Worm (Caenorhabditis elegans) whole organism, L2 larva: ENCODE measurements around the gene F35A5.1.

Experiments used
- R02D3.7 ChIP-seq: fragments of 150-350 bp; optimal IDR thresholded peaks from 2 replicates; lab custom pipeline; 2014; ENCODE audit warnings: missing biosample characterization, missing genetic modification characterization
- Y55F3AM.14 ChIP-seq: fragments of 200-800 bp; sonication (Bioruptor generic); optimal IDR thresholded peaks from 2 replicates; lab custom pipeline; 2018; ENCODE audit warnings: mild to moderate bottlenecking, missing genetic modification characterization, missing compliant biosample characterization
- ZK546.5 ChIP-seq: sonication (generic microtip); optimal IDR thresholded peaks from 2 replicates; lab custom pipeline; 2017; ENCODE audit warnings: missing biosample characterization, missing genetic modification characterization
- alr-1 ChIP-seq: fragments of 150-350 bp; optimal IDR thresholded peaks from 2 replicates; lab custom pipeline; 2014; ENCODE audit warnings: missing biosample characterization, missing genetic modification characterization
- aly-2 ChIP-seq: fragments of 150-350 bp; optimal IDR thresholded peaks from 2 replicates; lab custom pipeline; 2014; ENCODE audit warnings: missing biosample characterization, missing genetic modification characterization
- ama-1 ChIP-seq: fragments of 150-350 bp; optimal IDR thresholded peaks from 2 replicates; lab custom pipeline; 2018; ENCODE audit warnings: inconsistent platforms
- blmp-1 ChIP-seq: sonication (generic microtip); optimal IDR thresholded peaks from 2 replicates; lab custom pipeline; 2017; ENCODE audit warnings: missing genetic modification characterization, mild to moderate bottlenecking, missing compliant biosample characterization, antibody characterized with exemption, moderate library complexity; ENCODE audit not compliant: insufficient read depth
- ceh-82 ChIP-seq: fragments of 150-350 bp; optimal IDR thresholded peaks from 2 replicates; lab custom pipeline; 2014; ENCODE audit warnings: missing biosample characterization, missing genetic modification characterization
- crh-2 ChIP-seq: sonication (generic microtip); optimal IDR thresholded peaks from 2 replicates; lab custom pipeline; 2017; ENCODE audit warnings: missing biosample characterization, missing genetic modification characterization
- gmeb-1 ChIP-seq: fragments of 150-350 bp; optimal IDR thresholded peaks from 2 replicates; lab custom pipeline; 2014; ENCODE audit warnings: missing biosample characterization, missing genetic modification characterization
- lin-11 ChIP-seq: fragments of 150-350 bp; sonication (generic microtip); optimal IDR thresholded peaks from 2 replicates; lab custom pipeline; 2014; ENCODE audit warnings: missing biosample characterization, missing genetic modification characterization, inconsistent platforms, mixed read lengths
- lin-13 ChIP-seq: fragments of 150-350 bp; optimal IDR thresholded peaks from 2 replicates; lab custom pipeline; 2014; ENCODE audit warnings: missing biosample characterization, missing genetic modification reagents, missing genetic modification characterization
- lin-39 ChIP-seq: fragments of 150-350 bp; optimal IDR thresholded peaks from 2 replicates; lab custom pipeline; 2014; ENCODE audit warnings: missing biosample characterization, missing genetic modification reagents, missing genetic modification characterization
- lsy-2 ChIP-seq, 2 experiments: fragments of 150-350 bp in 1 of 2; sonication (generic microtip) in 1 of 2; optimal IDR thresholded peaks; 2 replicates each; lab custom pipeline; 2014 to 2017; ENCODE audit warnings: missing biosample characterization in 2 of 2, missing genetic modification characterization in 2 of 2
- mab-5 ChIP-seq: fragments of 150-350 bp; optimal IDR thresholded peaks from 2 replicates; lab custom pipeline; 2014; ENCODE audit warnings: missing biosample characterization, missing genetic modification characterization
- mbf-1 ChIP-seq: sonication (generic microtip); optimal IDR thresholded peaks from 2 replicates; lab custom pipeline; 2017; ENCODE audit warnings: missing biosample characterization, missing genetic modification characterization
- mdl-1 ChIP-seq, 2 experiments: fragments of 150-350 bp in 1 of 2; sonication (generic microtip) in 1 of 2; optimal IDR thresholded peaks; 2 replicates each; lab custom pipeline; 2017; ENCODE audit warnings: missing biosample characterization in 2 of 2, missing genetic modification characterization in 2 of 2
- nhr-10 ChIP-seq: sonication (generic microtip); optimal IDR thresholded peaks from 2 replicates; lab custom pipeline; 2017; ENCODE audit warnings: missing biosample characterization, missing genetic modification characterization
- nhr-11 ChIP-seq: fragments of 150-350 bp; optimal IDR thresholded peaks from 2 replicates; lab custom pipeline; 2014; ENCODE audit warnings: missing biosample characterization, missing genetic modification characterization
- nhr-129 ChIP-seq: fragments of 150-350 bp; optimal IDR thresholded peaks from 2 replicates; lab custom pipeline; 2014; ENCODE audit warnings: missing biosample characterization, missing genetic modification characterization
- nhr-21 ChIP-seq: fragments of 150-350 bp; optimal IDR thresholded peaks from 2 replicates; lab custom pipeline; 2014; ENCODE audit warnings: missing biosample characterization, missing genetic modification characterization
- nhr-23 ChIP-seq: fragments of 150-350 bp; optimal IDR thresholded peaks from 2 replicates; lab custom pipeline; 2014; ENCODE audit warnings: missing biosample characterization, missing genetic modification reagents, missing genetic modification characterization
- nhr-237 ChIP-seq: fragments of 150-350 bp; optimal IDR thresholded peaks from 2 replicates; lab custom pipeline; 2014; ENCODE audit warnings: missing biosample characterization, missing genetic modification characterization
- nhr-25 ChIP-seq: fragments of 150-350 bp; sonication (generic microtip); optimal IDR thresholded peaks from 3 replicates; lab custom pipeline; 2014; ENCODE audit warnings: missing biosample characterization, missing genetic modification characterization
- nhr-6 ChIP-seq: fragments of 150-350 bp; optimal IDR thresholded peaks from 2 replicates; lab custom pipeline; 2014; ENCODE audit warnings: missing biosample characterization, missing genetic modification characterization
- peb-1 ChIP-seq: fragments of 150-350 bp; optimal IDR thresholded peaks from 2 replicates; lab custom pipeline; 2014; ENCODE audit warnings: missing biosample characterization, missing genetic modification characterization
- sem-4 ChIP-seq: fragments of 150-350 bp; optimal IDR thresholded peaks from 2 replicates; lab custom pipeline; 2014; ENCODE audit warnings: missing biosample characterization, missing genetic modification reagents, missing genetic modification characterization
- skn-1 ChIP-seq: sonication (generic microtip); optimal IDR thresholded peaks from 2 replicates; lab custom pipeline; 2017; ENCODE audit warnings: missing biosample characterization, missing genetic modification characterization
- sma-9 ChIP-seq, 2 experiments: fragments of 150-350 bp in 1 of 2; sonication (generic microtip) in 1 of 2; optimal IDR thresholded peaks; 2 replicates each; lab custom pipeline; 2014 to 2016; ENCODE audit warnings: missing genetic modification characterization in 2 of 2, mild to moderate bottlenecking in 1 of 2, missing biosample characterization in 1 of 2, missing compliant biosample characterization in 1 of 2, missing genetic modification reagents in 1 of 2, moderate library complexity in 1 of 2
- snpc-4 ChIP-seq: fragments of 150-350 bp; optimal IDR thresholded peaks from 2 replicates; lab custom pipeline; 2014; ENCODE audit warnings: missing biosample characterization, missing genetic modification characterization
- unc-39 ChIP-seq: fragments of 150-350 bp; optimal IDR thresholded peaks from 2 replicates; lab custom pipeline; 2014; ENCODE audit warnings: missing biosample characterization, missing genetic modification characterization
- unc-55 ChIP-seq: fragments of 150-350 bp; sonication (generic microtip); optimal IDR thresholded peaks from 3 replicates; lab custom pipeline; 2014; ENCODE audit warnings: missing biosample characterization, missing genetic modification reagents, missing genetic modification characterization
- unc-62 ChIP-seq: fragments of 150-350 bp; optimal IDR thresholded peaks from 2 replicates; lab custom pipeline; 2014; ENCODE audit warnings: missing biosample characterization, missing genetic modification reagents, missing genetic modification characterization
- ztf-4 ChIP-seq: fragments of 150-350 bp; optimal IDR thresholded peaks from 2 replicates; lab custom pipeline; 2014; ENCODE audit warnings: missing biosample characterization, missing genetic modification characterization

Gene F35A5.1

DNA sequence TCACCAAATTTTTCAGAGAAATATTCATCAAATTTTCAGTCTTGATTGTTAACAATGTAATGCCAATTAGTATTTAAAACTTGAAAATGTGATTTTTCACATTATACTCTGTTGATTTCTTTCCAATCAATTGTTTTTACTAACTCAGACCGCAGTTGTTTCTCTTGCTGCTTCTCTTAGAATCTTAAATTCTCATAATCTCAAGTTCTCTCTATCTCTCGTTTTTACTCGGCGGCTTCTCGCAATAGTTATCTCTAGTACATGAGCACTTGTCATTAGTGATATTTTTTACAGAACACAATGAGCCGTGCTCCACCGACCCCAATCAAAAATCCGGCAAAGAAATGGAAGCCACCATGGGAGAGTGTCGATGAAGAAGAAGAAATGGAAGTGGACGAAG lies at the start of gene F35A5.1:
Gene F35A5.1, plus strand, starts transcription at position 301 of the 400 bp plus-strand sequence.
- no peak for TF ChIP-seq nhr-21
- no peak for TF ChIP-seq nhr-11
- no peak for TF ChIP-seq ztf-4
- TF ChIP-seq alr-1 (tag; lab: Kevin White, UChicago), result no peak
- no peak for TF ChIP-seq peb-1 (tag; lab: Kevin White, UChicago)
- TF ChIP-seq mbf-1 (tag; lab: Kevin White, UChicago), result no peak
- TF ChIP-seq snpc-4 (tag; lab: Kevin White, UChicago), result no peak
- TF ChIP-seq lsy-2 (tag; optimal IDR thresholded peaks at IDR 0.05; lab: Kevin White, UChicago), result no peak
- TF ChIP-seq nhr-10, result no peak
- TF ChIP-seq ZK546.5 (tag; lab: Kevin White, UChicago), result no peak
- TF ChIP-seq mdl-1 (tag; optimal IDR thresholded peaks at IDR 0.05; lab: Kevin White, UChicago), result no peak
- TF ChIP-seq unc-62 (GFP tag; lab: Kevin White, UChicago), result no peak
- no peak for TF ChIP-seq nhr-25 (tag; lab: Kevin White, UChicago)
- no peak for TF ChIP-seq skn-1 (tag; lab: Kevin White, UChicago)
- TF ChIP-seq nhr-23 (tag; lab: Kevin White, UChicago), result no peak
- no peak for TF ChIP-seq unc-55

DNA sequence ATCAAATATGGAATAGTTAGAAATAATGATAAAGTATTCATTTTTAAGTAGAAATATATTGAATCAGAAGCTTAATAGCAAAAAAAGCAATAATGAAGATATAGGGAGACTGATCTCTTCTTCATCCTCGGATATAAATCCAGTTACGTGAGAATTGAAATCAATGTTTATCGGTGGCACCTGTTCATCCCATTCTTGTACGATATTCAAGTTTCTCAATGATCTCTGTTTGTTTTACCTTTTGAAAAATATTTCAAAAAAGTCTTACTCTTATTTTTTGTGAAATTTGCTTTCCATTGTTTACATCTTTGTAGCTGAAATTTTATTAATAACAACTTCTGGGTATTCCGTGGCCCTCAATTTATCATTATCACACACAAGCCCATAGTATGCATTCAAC lies 48.9 kb upstream of the F35A5.1 start, which contains the start of gene T14G12.12:
Gene T14G12.12, minus strand, starts transcription at position 101 of the 400 bp plus-strand sequence.
- TF ChIP-seq mab-5 (tag; lab: Kevin White, UChicago) (no peak), Y55F3AM.14 (GFP tag; lab: Kevin White, UChicago) (no peak), nhr-6 (tag; lab: Kevin White, UChicago) (no peak), lin-11 (no peak), lin-13 (GFP tag; lab: Kevin White, UChicago) (no peak), R02D3.7 (tag; lab: Kevin White, UChicago) (no peak), nhr-21 (no peak), alr-1 (tag; lab: Kevin White, UChicago) (no peak), nhr-129 (no peak), nhr-237 (tag; lab: Kevin White, UChicago) (no peak), nhr-25 (tag; lab: Kevin White, UChicago) (no peak), crh-2 (no peak), unc-39 (tag; lab: Kevin White, UChicago) (no peak), ZK546.5 (tag; lab: Kevin White, UChicago) (no peak), gmeb-1 (tag; lab: Kevin White, UChicago) (no peak)
- TF ChIP-seq, all 48 proteins: peak for 0

DNA sequence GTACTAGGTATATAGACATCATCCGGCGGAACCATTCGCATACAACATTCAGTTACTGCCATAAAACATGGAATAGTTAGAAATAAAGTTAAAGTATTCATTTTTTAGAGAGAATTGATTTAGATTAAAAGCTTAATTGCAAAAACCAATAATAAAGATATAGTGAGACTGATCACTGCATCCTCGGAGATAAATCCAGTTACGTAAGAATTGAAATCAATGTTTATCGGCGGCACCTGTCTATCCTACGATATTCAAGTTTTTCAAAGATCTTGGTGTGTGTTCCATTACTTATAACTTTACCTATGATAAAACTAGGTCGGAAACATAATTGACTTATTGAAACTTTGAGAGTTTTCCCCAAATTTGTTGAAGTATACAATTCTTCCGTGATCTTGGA lies 47.9 kb upstream of the F35A5.1 start, which contains the start of gene T14G12.6:
Gene T14G12.6, minus strand, starts transcription at position 101 of the 400 bp plus-strand sequence.
- TF ChIP-seq Y55F3AM.14 (GFP tag; lab: Kevin White, UChicago), result no peak
- TF ChIP-seq nhr-21, result no peak
- TF ChIP-seq unc-55, result no peak
- no peak for TF ChIP-seq alr-1 (tag; lab: Kevin White, UChicago)
- no peak for TF ChIP-seq gmeb-1 (tag; lab: Kevin White, UChicago)
- no peak for TF ChIP-seq sma-9 (GFP tag; optimal IDR thresholded peaks at IDR 0.05; lab: Kevin White, UChicago)
- TF ChIP-seq sma-9 (tag; optimal IDR thresholded peaks at IDR 0.05; lab: Kevin White, UChicago), result no peak
- no peak for TF ChIP-seq peb-1 (tag; lab: Kevin White, UChicago)
- no peak for TF ChIP-seq ama-1 (lab: Kevin White, UChicago)
- TF ChIP-seq nhr-11, result no peak
- no peak for TF ChIP-seq unc-39 (tag; lab: Kevin White, UChicago)
- TF ChIP-seq sem-4 (tag; lab: Kevin White, UChicago), result no peak
- TF ChIP-seq nhr-10, result no peak
- no peak for TF ChIP-seq nhr-237 (tag; lab: Kevin White, UChicago)
- no peak for TF ChIP-seq R02D3.7 (tag; lab: Kevin White, UChicago)
- TF ChIP-seq, all 48 proteins: peak for 0

DNA sequence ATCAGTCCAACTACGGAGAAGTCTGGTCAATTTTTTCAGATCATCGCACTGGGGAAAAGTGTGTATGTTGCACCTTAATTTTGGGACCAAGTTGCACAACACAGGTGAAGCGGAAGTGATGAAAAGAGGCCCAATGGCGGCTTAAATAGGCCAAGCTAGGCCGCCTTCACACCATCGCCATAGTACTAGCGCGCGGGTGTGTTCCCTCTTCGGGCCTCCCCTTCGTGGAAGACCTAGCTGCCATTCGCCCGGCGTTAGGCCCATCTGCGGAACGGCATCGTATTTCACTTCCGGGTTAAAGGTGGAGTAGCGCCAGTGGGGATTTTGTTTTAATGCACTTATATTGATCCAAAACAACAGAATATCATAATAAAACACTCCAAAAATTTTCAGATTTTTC lies 47.4 kb upstream of the F35A5.1 start:
- no peak for TF ChIP-seq ceh-82 (tag; lab: Kevin White, UChicago)
- TF ChIP-seq lin-11, result no peak
- TF ChIP-seq ZK546.5 (tag; lab: Kevin White, UChicago), result no peak
- no peak for TF ChIP-seq nhr-129
- no peak for TF ChIP-seq alr-1 (tag; lab: Kevin White, UChicago)
- no peak for TF ChIP-seq mdl-1 (tag; optimal IDR thresholded peaks at IDR 0.05; lab: Kevin White, UChicago)
- TF ChIP-seq lsy-2 (tag; optimal IDR thresholded peaks at IDR 0.05; lab: Kevin White, UChicago), result no peak
- TF ChIP-seq lin-39 (tag; lab: Kevin White, UChicago), result no peak
- TF ChIP-seq skn-1 (tag; lab: Kevin White, UChicago), result no peak
- TF ChIP-seq nhr-25 (tag; lab: Kevin White, UChicago), result no peak
- no peak for TF ChIP-seq blmp-1 (tag; lab: Kevin White, UChicago)
- TF ChIP-seq snpc-4 (tag; lab: Kevin White, UChicago), result no peak
- TF ChIP-seq ama-1 (lab: Kevin White, UChicago), result no peak
- no peak for TF ChIP-seq nhr-23 (tag; lab: Kevin White, UChicago)
- TF ChIP-seq mab-5 (tag; lab: Kevin White, UChicago), result no peak
- TF ChIP-seq sma-9 (GFP tag; optimal IDR thresholded peaks at IDR 0.05; lab: Kevin White, UChicago), result no peak
- no peak for TF ChIP-seq sma-9 (tag; optimal IDR thresholded peaks at IDR 0.05; lab: Kevin White, UChicago)
- TF ChIP-seq nhr-237 (tag; lab: Kevin White, UChicago), result no peak
- TF ChIP-seq aly-2 (tag; lab: Kevin White, UChicago), result no peak
